Fruit fly (Drosophila melanogaster): ENCODE data around the gene Tm2.

Gene Tm2

DNA sequence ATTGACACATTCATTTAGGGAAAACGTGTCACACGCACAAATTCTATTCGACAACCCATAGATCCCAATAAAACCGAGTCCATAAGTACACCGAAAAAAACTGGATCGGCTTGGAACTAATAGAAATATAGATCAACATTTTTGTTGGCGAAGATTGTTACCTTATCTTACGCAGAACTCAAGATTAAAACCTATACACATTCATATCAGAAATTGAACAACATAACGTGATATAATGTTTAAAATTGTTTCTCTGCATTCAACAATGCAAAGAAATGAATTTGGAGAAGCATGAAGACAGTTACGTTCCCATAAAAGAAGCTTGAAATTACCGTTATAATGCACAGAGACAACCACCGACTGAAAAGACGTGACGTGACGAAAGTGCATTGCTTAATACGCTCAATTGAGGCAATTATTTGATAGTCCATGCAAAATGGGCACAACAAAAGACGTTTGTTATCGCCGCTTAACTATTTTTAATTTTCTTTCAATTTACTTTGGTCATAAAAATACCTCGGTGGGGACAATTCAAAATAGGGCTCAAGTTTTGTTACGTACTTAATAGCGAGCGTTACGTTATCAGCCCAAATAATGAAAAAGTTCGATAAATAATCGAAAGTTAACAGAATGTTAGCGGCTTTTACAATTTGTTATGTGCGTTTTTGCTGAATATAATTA lies 30.2 kb downstream of the Tm2 start, which contains the start of gene SerRS-m:
SerRS-m (plus strand) TSS at position 616 of the 681 bp plus-strand sequence.
- TF ChIP-seq sc (optimal IDR thresholded peaks at IDR 0.05) (no peak), sc (GFP tag; optimal IDR thresholded peaks at IDR 0.05) (no peak), CG11696 (GFP tag; IDR thresholded peaks at IDR 0.05) (no peak), CG6175 (GFP tag; IDR thresholded peaks at IDR 0.05) (no peak), Chrac-16 (GFP tag; optimal IDR thresholded peaks at IDR 0.05) (no peak), Hr3 (GFP tag; optimal IDR thresholded peaks at IDR 0.05) (no peak), zen (tag; optimal IDR thresholded peaks at IDR 0.05) (no peak), nom (GFP tag; optimal IDR thresholded peaks at IDR 0.05) (no peak), chm (GFP tag; IDR thresholded peaks at IDR 0.05) (no peak), wdn (GFP tag; IDR thresholded peaks at IDR 0.05) (no peak), CG8944 (GFP tag; optimal IDR thresholded peaks at IDR 0.05) (no peak), CG33557 (GFP tag; optimal IDR thresholded peaks at IDR 0.05) (no peak), peb (GFP tag; IDR thresholded peaks at IDR 0.05) (no peak), ERR (GFP tag; optimal IDR thresholded peaks at IDR 0.05) (no peak), dmrt11E (tag; optimal IDR thresholded peaks at IDR 0.05) (peak; percentile 3), aop (GFP tag; IDR thresholded peaks at IDR 0.05) (no peak), Hr51 (GFP tag; optimal IDR thresholded peaks at IDR 0.05) (no peak), Dp (GFP tag; optimal IDR thresholded peaks at IDR 0.05) (peak; percentile 25), pnt (GFP tag; optimal IDR thresholded peaks at IDR 0.05) (no peak), zfh2 (GFP tag; optimal IDR thresholded peaks at IDR 0.05) (no peak), CG16779 (GFP tag; IDR thresholded peaks at IDR 0.05) (no peak), sob (GFP tag; IDR thresholded peaks at IDR 0.05) (no peak), CG18619 (GFP tag; optimal IDR thresholded peaks at IDR 0.05) (no peak), sim (GFP tag; IDR thresholded peaks at IDR 0.05) (no peak), nerfin-1 (tag; optimal IDR thresholded peaks at IDR 0.05) (no peak), dpn (GFP tag; optimal IDR thresholded peaks at IDR 0.05) (peak in 1 of 2 experiments; percentile 7), CG3995 (GFP tag; optimal IDR thresholded peaks at IDR 0.05) (no peak), CG6254 (GFP tag; optimal IDR thresholded peaks at IDR 0.05) (no peak), CG7745 (tag; optimal IDR thresholded peaks at IDR 0.05) (no peak), CG15011 (GFP tag; optimal IDR thresholded peaks at IDR 0.05) (no peak), Tbp (GFP tag; optimal IDR thresholded peaks at IDR 0.05) (no peak), grn (GFP tag; optimal IDR thresholded peaks at IDR 0.05) (no peak), Ets65A (GFP tag) (peak; percentile 34), CG17829 (tag; optimal IDR thresholded peaks at IDR 0.05) (peak; percentile 15), MTF-1 (GFP tag; optimal IDR thresholded peaks at IDR 0.05; ENCODE audit: borderline replicate concordance) (no peak), CG17385 (GFP tag; optimal IDR thresholded peaks at IDR 0.05) (no peak), CG9727 (GFP tag; optimal IDR thresholded peaks at IDR 0.05) (no peak), unpg (GFP tag; optimal IDR thresholded peaks at IDR 0.05) (peak; percentile 34), psq (GFP tag; optimal IDR thresholded peaks at IDR 0.05) (no peak), CG10267 (tag; optimal IDR thresholded peaks at IDR 0.05) (peak; percentile 17), CG3838 (GFP tag; optimal IDR thresholded peaks at IDR 0.05) (no peak), Hr78 (GFP tag; optimal IDR thresholded peaks at IDR 0.05) (no peak), jumu (GFP tag; optimal IDR thresholded peaks at IDR 0.05) (no peak), Sin3A (optimal IDR thresholded peaks at IDR 0.05) (no peak), Rx (GFP tag; IDR thresholded peaks at IDR 0.05) (no peak), MBD-R2 (GFP tag; IDR thresholded peaks at IDR 0.05) (no peak), HLH4C (GFP tag; IDR thresholded peaks at IDR 0.05; ENCODE audit: partially characterized antibody) (no peak), CG15269 (tag; optimal IDR thresholded peaks at IDR 0.05) (no peak), CG10431 (GFP tag; optimal IDR thresholded peaks at IDR 0.05) (no peak), CG8281 (tag; optimal IDR thresholded peaks at IDR 0.05) (no peak), tin (GFP tag; optimal IDR thresholded peaks at IDR 0.05) (no peak)
